Worm (Caenorhabditis elegans) whole organism, L1 larva: Measurements from ENCODE around the gene R04E5.9.
A peak's percentile ranks its signal among the peaks of the same experiment; 100 is the strongest.
"Not testable (repeated sequence)": the region's sequence is repeated elsewhere in the genome, so short reads cannot be mapped to it uniquely, and the experiment has no call there.

Experiments used
- C04F5.9 ChIP-seq: sonication (generic microtip); optimal IDR thresholded peaks from 2 replicates; lab custom pipeline; 2016; ENCODE audit warnings: missing genetic modification characterization, missing compliant biosample characterization
- C16A3.4 ChIP-seq: fragments of 150-350 bp; optimal IDR thresholded peaks from 2 replicates; lab custom pipeline; 2014; ENCODE audit warnings: missing biosample characterization, missing genetic modification characterization
- C34B4.2 ChIP-seq: sonication (generic microtip); optimal IDR thresholded peaks from 2 replicates; lab custom pipeline; 2017; ENCODE audit warnings: mild to moderate bottlenecking, missing genetic modification characterization, missing compliant biosample characterization
- aly-2 ChIP-seq: fragments of 150-350 bp; optimal IDR thresholded peaks from 2 replicates; lab custom pipeline; 2014; ENCODE audit warnings: missing biosample characterization, missing genetic modification characterization
- blmp-1 ChIP-seq: fragments of 150-350 bp; optimal IDR thresholded peaks from 2 replicates; lab custom pipeline; 2014; ENCODE audit warnings: missing biosample characterization, missing genetic modification characterization
- ceh-8 ChIP-seq: fragments of 200-800 bp; sonication (Bioruptor generic); optimal IDR thresholded peaks from 2 replicates; lab custom pipeline; 2018; ENCODE audit warnings: mild to moderate bottlenecking, missing genetic modification characterization, moderate library complexity, missing compliant biosample characterization
- ceh-82 ChIP-seq, 3 experiments: fragments of 150-350 bp in 1 of 3; sonication (generic microtip) in 2 of 3; optimal IDR thresholded peaks; 2 replicates each; lab custom pipeline; 2014 to 2017; ENCODE audit warnings: missing biosample characterization in 3 of 3, missing genetic modification characterization in 3 of 3
- ceh-90 ChIP-seq: sonication (generic microtip); optimal IDR thresholded peaks from 2 replicates; lab custom pipeline; 2016; ENCODE audit warnings: missing genetic modification characterization, missing compliant biosample characterization
- dpl-1 ChIP-seq, 3 experiments: fragments of 150-350 bp in 2 of 3; sonication (generic microtip) in 1 of 3; optimal IDR thresholded peaks; 2 replicates each; lab custom pipeline; 2014 to 2017; ENCODE audit warnings: missing biosample characterization in 3 of 3, missing genetic modification characterization in 3 of 3, missing genetic modification reagents in 3 of 3
- dsc-1 ChIP-seq: sonication (generic microtip); optimal IDR thresholded peaks from 2 replicates; lab custom pipeline; 2016; ENCODE audit warnings: mild to moderate bottlenecking, missing genetic modification characterization, missing compliant biosample characterization
- efl-1 ChIP-seq, 4 experiments: fragments of 150-350 bp; optimal IDR thresholded peaks in 3 of 4; peaks in 1 of 4; 1 replicate in 1 of 4; 2 replicates in 3 of 4; lab custom pipeline; 2014; ENCODE audit warnings: missing biosample characterization in 2 of 4, missing genetic modification characterization in 2 of 4, missing genetic modification reagents in 2 of 4
- efl-3 ChIP-seq: fragments of 200-800 bp; sonication (Bioruptor generic); optimal IDR thresholded peaks from 2 replicates; lab custom pipeline; 2018; ENCODE audit warnings: mild to moderate bottlenecking, missing genetic modification characterization, missing compliant biosample characterization
- egl-27 ChIP-seq, 2 experiments: fragments of 150-350 bp in 1 of 2; sonication (generic microtip); optimal IDR thresholded peaks; 3 replicates each; lab custom pipeline; 2017 to 2018; ENCODE audit warnings: missing biosample characterization in 2 of 2, missing genetic modification characterization in 2 of 2, missing genetic modification reagents in 2 of 2
- elt-2 ChIP-seq: sonication (generic microtip); optimal IDR thresholded peaks from 2 replicates; lab custom pipeline; 2016; ENCODE audit warnings: missing genetic modification characterization, mild to moderate bottlenecking, inconsistent platforms, missing compliant biosample characterization, missing genetic modification reagents
- ets-5 ChIP-seq: fragments of 200-800 bp; sonication (Bioruptor generic); IDR thresholded peaks from 2 replicates; pipeline ENCODE4 v1.3.6; 2022; ENCODE audit warnings: missing genetic modification characterization, missing compliant biosample characterization
- fkh-8 ChIP-seq: sonication (generic microtip); optimal IDR thresholded peaks from 2 replicates; lab custom pipeline; 2016; ENCODE audit warnings: mild to moderate bottlenecking, missing genetic modification characterization, missing compliant biosample characterization
- grh-1 ChIP-seq: fragments of 200-800 bp; sonication (Bioruptor generic); IDR thresholded peaks from 2 replicates; pipeline ENCODE4 v1.3.6; 2022; ENCODE audit warnings: missing genetic modification reagents, missing genetic modification characterization, missing compliant biosample characterization
- hlh-17 ChIP-seq: fragments of 200-800 bp; sonication (Bioruptor generic); optimal IDR thresholded peaks from 2 replicates; lab custom pipeline; 2018; ENCODE audit warnings: missing genetic modification characterization, mild to moderate bottlenecking, missing compliant biosample characterization, moderate library complexity, borderline replicate concordance
- jun-1 ChIP-seq: fragments of 150-350 bp; optimal IDR thresholded peaks from 2 replicates; lab custom pipeline; 2014; ENCODE audit warnings: missing biosample characterization, missing genetic modification reagents, missing genetic modification characterization
- lin-13 ChIP-seq: fragments of 150-350 bp; optimal IDR thresholded peaks from 2 replicates; lab custom pipeline; 2014; ENCODE audit warnings: missing biosample characterization, missing genetic modification reagents, missing genetic modification characterization
- lin-15B ChIP-seq: fragments of 150-350 bp; sonication (generic microtip); optimal IDR thresholded peaks from 3 replicates; lab custom pipeline; 2014; ENCODE audit warnings: missing biosample characterization, missing genetic modification characterization
- lin-35 ChIP-seq, 2 experiments: fragments of 150-350 bp; optimal IDR thresholded peaks; 2 replicates each; lab custom pipeline; 2014; ENCODE audit warnings: missing biosample characterization in 2 of 2, missing genetic modification characterization in 2 of 2, missing genetic modification reagents in 2 of 2
- lin-39 ChIP-seq: fragments of 150-350 bp; optimal IDR thresholded peaks from 2 replicates; lab custom pipeline; 2014; ENCODE audit warnings: missing biosample characterization, missing genetic modification reagents, missing genetic modification characterization
- lir-3 ChIP-seq: sonication (generic microtip); optimal IDR thresholded peaks from 2 replicates; lab custom pipeline; 2016; ENCODE audit warnings: mild to moderate bottlenecking, missing genetic modification characterization, moderate library complexity, missing compliant biosample characterization; ENCODE audit not compliant: poor library complexity
- mab-9 ChIP-seq: fragments of 200-800 bp; sonication (Bioruptor generic); IDR thresholded peaks from 2 replicates; pipeline ENCODE4 v1.3.6; 2022; ENCODE audit warnings: missing genetic modification reagents, missing genetic modification characterization, missing compliant biosample characterization
- mep-1 ChIP-seq: fragments of 150-350 bp; optimal IDR thresholded peaks from 2 replicates; lab custom pipeline; 2014; ENCODE audit warnings: missing biosample characterization, missing genetic modification characterization
- nhr-19 ChIP-seq: fragments of 200-800 bp; sonication (Bioruptor generic); conservative IDR thresholded peaks from 2 replicates; pipeline ENCODE4 v1.3.6; 2022; ENCODE audit warnings: missing genetic modification characterization, missing compliant biosample characterization
- nhr-237 ChIP-seq: fragments of 150-350 bp; optimal IDR thresholded peaks from 2 replicates; lab custom pipeline; 2014; ENCODE audit warnings: missing biosample characterization, missing genetic modification characterization
- nhr-71 ChIP-seq: sonication (generic microtip); optimal IDR thresholded peaks from 2 replicates; lab custom pipeline; 2016; ENCODE audit warnings: mild to moderate bottlenecking, missing genetic modification characterization, moderate library complexity, missing compliant biosample characterization
- pag-3 ChIP-seq: sonication (generic microtip); optimal IDR thresholded peaks from 2 replicates; lab custom pipeline; 2017; ENCODE audit warnings: missing genetic modification characterization, mild to moderate bottlenecking, missing compliant biosample characterization, antibody characterized with exemption, borderline replicate concordance; ENCODE audit not compliant: insufficient read depth
- skn-1 ChIP-seq: fragments of 150-350 bp; optimal IDR thresholded peaks from 2 replicates; lab custom pipeline; 2014; ENCODE audit warnings: missing biosample characterization, missing genetic modification characterization
- snpc-4 ChIP-seq: fragments of 150-350 bp; optimal IDR thresholded peaks from 2 replicates; lab custom pipeline; 2014; ENCODE audit warnings: missing biosample characterization, missing genetic modification characterization
- unc-130 ChIP-seq: fragments of 150-350 bp; optimal IDR thresholded peaks from 2 replicates; lab custom pipeline; 2017; ENCODE audit warnings: missing biosample characterization, missing genetic modification characterization, inconsistent platforms
- unc-30 ChIP-seq: sonication (generic microtip); optimal IDR thresholded peaks from 2 replicates; lab custom pipeline; 2017; ENCODE audit warnings: missing biosample characterization, missing genetic modification characterization
- unc-98 ChIP-seq: fragments of 200-800 bp; sonication (Bioruptor generic); IDR thresholded peaks from 2 replicates; pipeline ENCODE4 v1.3.6; 2022; ENCODE audit warnings: missing genetic modification characterization, missing compliant biosample characterization
- vab-15 ChIP-seq: sonication (generic microtip); optimal IDR thresholded peaks from 2 replicates; lab custom pipeline; 2017; ENCODE audit warnings: missing genotype, mild to moderate bottlenecking, missing genetic modification characterization, missing compliant biosample characterization

The R04E5.9 gene

ce11 chrX:8824437-8824836, 13.5 kb upstream of the R04E5.9 start, which contains the start of gene ifd-1 (continued):
- TF ChIP-seq nhr-237 (tag; lab: Kevin White, UChicago), result no peak
- no peak for TF ChIP-seq lin-13 (GFP tag; lab: Kevin White, UChicago)
- no peak for TF ChIP-seq egl-27 (tag; optimal IDR thresholded peaks at IDR 0.05; lab: Kevin White, UChicago)
- TF ChIP-seq unc-98 (GFP tag; lab: Robert Waterston, UW), result no peak
- peak; percentile 92 for TF ChIP-seq elt-2 (tag; lab: Kevin White, UChicago)
- TF ChIP-seq aly-2 (tag; lab: Kevin White, UChicago), result no peak
- no peak for TF ChIP-seq nhr-71 (tag; lab: Kevin White, UChicago)
- TF ChIP-seq lin-39 (tag; lab: Kevin White, UChicago), result no peak
- peak in 1 of 2 experiments; percentile 34 for TF ChIP-seq lin-35 (GFP tag; optimal IDR thresholded peaks at IDR 0.05; lab: Kevin White, UChicago)

- TF ChIP-seq pag-3 (tag; lab: Kevin White, UChicago) (no peak), C04F5.9 (tag; lab: Kevin White, UChicago) (no peak), ceh-8 (GFP tag; lab: Kevin White, UChicago) (no peak), lin-35 (GFP tag; optimal IDR thresholded peaks at IDR 0.05; lab: Kevin White, UChicago) (peak in 1 of 2 experiments; percentile 13), ets-5 (GFP tag; lab: Robert Waterston, UW) (no peak), unc-130 (tag; lab: Kevin White, UChicago) (no peak), unc-30 (tag; lab: Kevin White, UChicago) (no peak), elt-2 (tag; lab: Kevin White, UChicago) (peak; percentile 75), hlh-17 (GFP tag; lab: Kevin White, UChicago) (no peak), mep-1 (tag; lab: Kevin White, UChicago) (no peak), lir-3 (tag; lab: Kevin White, UChicago) (no peak), ceh-90 (no peak)
Measured at ce11 chrX:8820643-8821042, 9.7 kb upstream of the R04E5.9 start.

ce11 chrX:8819815-8820415, 9.0 kb upstream of the R04E5.9 start:
- TF ChIP-seq efl-3 (GFP tag; lab: Kevin White, UChicago), result no peak
- no peak for TF ChIP-seq efl-1 (optimal IDR thresholded peaks at IDR 0.05; lab: Kevin White, UChicago)
- peak in 1 of 2 experiments; percentile 36 for TF ChIP-seq efl-1 (GFP tag; optimal IDR thresholded peaks at IDR 0.05 in 1 of 2; lab: Kevin White, UChicago)
- TF ChIP-seq blmp-1 (tag; lab: Kevin White, UChicago), result peak; percentile 5
- TF ChIP-seq grh-1 (GFP tag; lab: Robert Waterston, UW), result peak; percentile 16; the same call in 1 of the 2 replicates

ce11 chrX:8818438-8818837, 7.5 kb upstream of the R04E5.9 start:
- TF ChIP-seq nhr-19 (0 out of 2 replicates have a peak, but pooled peaks have one; percentile 13), dpl-1 (GFP tag; optimal IDR thresholded peaks at IDR 0.05; lab: Kevin White, UChicago) (peak in 1 of 3 experiments; percentile 29), efl-1 (GFP tag; optimal IDR thresholded peaks at IDR 0.05 in 1 of 2; lab: Kevin White, UChicago) (peak in 1 of 2 experiments; percentile 17)
- TF ChIP-seq efl-1 (optimal IDR thresholded peaks at IDR 0.05; lab: Kevin White, UChicago), result not testable (repeated sequence)
- TF ChIP-seq, all 84 proteins: peak for 3; not testable (repeated sequence) for 81

ce11 chrX:8817929-8818328, 7.0 kb upstream of the R04E5.9 start:
- TF ChIP-seq mab-9 (GFP tag; lab: Robert Waterston, UW) (no peak), ceh-82 (tag; optimal IDR thresholded peaks at IDR 0.05; lab: Kevin White, UChicago) (no peak), nhr-19 (no peak), dsc-1 (tag; lab: Kevin White, UChicago) (no peak), lin-15B (tag; lab: Kevin White, UChicago) (no peak), snpc-4 (no peak), vab-15 (no peak), elt-2 (tag; lab: Kevin White, UChicago) (no peak), grh-1 (GFP tag; lab: Robert Waterston, UW) (no peak), skn-1 (no peak), unc-30 (tag; lab: Kevin White, UChicago) (no peak), fkh-8 (no peak), C16A3.4 (tag; lab: Kevin White, UChicago) (no peak), jun-1 (tag; lab: Kevin White, UChicago) (no peak), C34B4.2 (tag; lab: Kevin White, UChicago) (no peak)
